Fruit fly (Drosophila melanogaster) whole organism, embryonic: ENCODE data around the gene barc.

Experiments used
- Ada2b ChIP-seq: fragments of 200-800 bp; sonication (Bioruptor generic); IDR thresholded peaks from 2 replicates; pipeline ENCODE4 v1.3.6; 2022; ENCODE audit warnings: missing biosample characterization, missing genetic modification characterization
- Bgb ChIP-seq: fragments of 200-800 bp; sonication (Bioruptor generic); IDR thresholded peaks from 2 replicates; pipeline ENCODE4 v1.3.6; 2022; ENCODE audit warnings: missing biosample characterization, missing genetic modification characterization; ENCODE audit not compliant: partially characterized antibody
- CG10543 ChIP-seq: fragments of 200-800 bp; sonication (Bioruptor generic); optimal IDR thresholded peaks from 3 replicates; lab custom pipeline; 2017; ENCODE audit warnings: missing biosample characterization, mild to moderate bottlenecking, missing genetic modification characterization, moderate library complexity
- CG10565 ChIP-seq: fragments of 200-800 bp; sonication (Bioruptor generic); optimal IDR thresholded peaks from 3 replicates; lab custom pipeline; 2016; ENCODE audit warnings: missing biosample characterization, mild to moderate bottlenecking, missing genetic modification characterization
- CG11093 ChIP-seq: fragments of 200-800 bp; sonication (Bioruptor generic); IDR thresholded peaks from 3 replicates; pipeline ENCODE4 v1.3.6; 2022; ENCODE audit warnings: missing biosample characterization, missing genetic modification characterization
- CG11398 ChIP-seq: fragments of 200-800 bp; sonication (Bioruptor generic); optimal IDR thresholded peaks from 2 replicates; lab custom pipeline; 2016; ENCODE audit warnings: missing biosample characterization, missing genetic modification characterization
- CG13296 ChIP-seq: fragments of 200-800 bp; sonication (Bioruptor generic); optimal IDR thresholded peaks from 3 replicates; lab custom pipeline; 2018; ENCODE audit warnings: missing biosample characterization, mild to moderate bottlenecking, missing genetic modification characterization
- CG14860 ChIP-seq: fragments of 200-800 bp; sonication (Bioruptor generic); IDR thresholded peaks from 3 replicates; pipeline ENCODE4 v1.3.6; 2022; ENCODE audit warnings: missing biosample characterization, missing genetic modification characterization; ENCODE audit not compliant: partially characterized antibody
- CG15269 ChIP-seq: fragments of 200-800 bp; sonication (Bioruptor generic); optimal IDR thresholded peaks from 2 replicates; lab custom pipeline; 2018; ENCODE audit warnings: missing biosample characterization, mild to moderate bottlenecking, missing genetic modification characterization, moderate library complexity
- CG1603 ChIP-seq: fragments of 200-800 bp; sonication (Bioruptor generic); optimal IDR thresholded peaks from 2 replicates; lab custom pipeline; 2019; ENCODE audit warnings: missing biosample characterization, mild to moderate bottlenecking, missing genetic modification characterization, moderate library complexity
- CG18262 ChIP-seq: fragments of 200-800 bp; optimal IDR thresholded peaks from 3 replicates; lab custom pipeline; 2019; ENCODE audit warnings: missing biosample characterization, mild to moderate bottlenecking, missing genetic modification characterization, moderate library complexity
- CG18599 ChIP-seq: fragments of 200-800 bp; sonication (Bioruptor generic); optimal IDR thresholded peaks from 3 replicates; lab custom pipeline; 2017; ENCODE audit warnings: missing biosample characterization, missing genetic modification characterization, mild to moderate bottlenecking, moderate library complexity, missing genetic modification reagents
- CG2199 ChIP-seq: fragments of 200-800 bp; sonication (Bioruptor generic); IDR thresholded peaks from 3 replicates; pipeline ENCODE4 v1.3.6; 2022; ENCODE audit warnings: missing biosample characterization, missing genetic modification characterization
- CG2678 ChIP-seq: fragments of 200-800 bp; sonication (Bioruptor generic); optimal IDR thresholded peaks from 3 replicates; lab custom pipeline; 2019; ENCODE audit warnings: missing biosample characterization, mild to moderate bottlenecking, missing genetic modification characterization, moderate library complexity
- CG30403 ChIP-seq: fragments of 200-800 bp; sonication (Bioruptor generic); optimal IDR thresholded peaks from 3 replicates; lab custom pipeline; 2016; ENCODE audit warnings: missing biosample characterization, missing genetic modification characterization
- CG31224 ChIP-seq: fragments of 200-800 bp; sonication (Bioruptor generic); IDR thresholded peaks from 2 replicates; pipeline ENCODE4 v1.3.6; 2022; ENCODE audit warnings: missing biosample characterization, missing genetic modification characterization
- CG31441 ChIP-seq: fragments of 200-800 bp; sonication (Bioruptor generic); IDR thresholded peaks from 2 replicates; pipeline ENCODE4 v1.3.6; 2022; ENCODE audit warnings: missing biosample characterization, missing genetic modification characterization
- CG3281 ChIP-seq: fragments of 200-800 bp; sonication (Bioruptor generic); optimal IDR thresholded peaks from 3 replicates; lab custom pipeline; 2017; ENCODE audit warnings: missing biosample characterization, mild to moderate bottlenecking, missing genetic modification characterization
- CG42726 ChIP-seq: fragments of 200-800 bp; sonication (Bioruptor generic); IDR thresholded peaks from 2 replicates; pipeline ENCODE4 v1.3.6; 2022; ENCODE audit warnings: missing biosample characterization, missing genetic modification characterization; ENCODE audit not compliant: partially characterized antibody
- CG7271 ChIP-seq: fragments of 200-800 bp; sonication (Bioruptor generic); optimal IDR thresholded peaks from 2 replicates; lab custom pipeline; 2018; ENCODE audit warnings: missing biosample characterization, mild to moderate bottlenecking, missing genetic modification characterization, moderate library complexity
- CG8478 ChIP-seq: fragments of >200 bp; optimal IDR thresholded peaks from 2 replicates; lab custom pipeline; 2018
- CG8765 ChIP-seq: fragments of 200-800 bp; sonication (Bioruptor generic); IDR thresholded peaks from 2 replicates; pipeline ENCODE4 v1.3.6; 2022; ENCODE audit warnings: missing biosample characterization, missing genetic modification characterization
- Elba2 ChIP-seq: fragments of 200-800 bp; sonication (Bioruptor generic); optimal IDR thresholded peaks from 3 replicates; lab custom pipeline; 2016; ENCODE audit warnings: missing biosample characterization, missing genetic modification characterization
- Fer3 ChIP-seq: fragments of 200-800 bp; sonication (Bioruptor generic); optimal IDR thresholded peaks from 2 replicates; lab custom pipeline; 2018; ENCODE audit warnings: missing biosample characterization, mild to moderate bottlenecking, missing genetic modification characterization, moderate library complexity
- GATAe ChIP-seq: fragments of 200-800 bp; sonication (Bioruptor generic); conservative IDR thresholded peaks from 2 replicates; pipeline ENCODE4 v1.3.6; 2022; ENCODE audit warnings: missing biosample characterization, missing genetic modification characterization
- HLH4C ChIP-seq: fragments of 200-800 bp; sonication (Bioruptor generic); IDR thresholded peaks from 3 replicates; pipeline ENCODE4 v1.3.6; 2022; ENCODE audit warnings: missing biosample characterization, missing genetic modification characterization; ENCODE audit not compliant: partially characterized antibody
- HmgD ChIP-seq: fragments of 200-800 bp; sonication (Bioruptor generic); optimal IDR thresholded peaks from 3 replicates; lab custom pipeline; 2016; ENCODE audit warnings: missing biosample characterization, missing genetic modification characterization
- PHDP ChIP-seq: fragments of 200-800 bp; sonication (Bioruptor generic); optimal IDR thresholded peaks from 3 replicates; lab custom pipeline; 2018; ENCODE audit warnings: missing biosample characterization, mild to moderate bottlenecking, missing genetic modification characterization, moderate library complexity
- Pdp1 ChIP-seq, 2 experiments: fragments of 200-800 bp; sonication (Bioruptor generic); optimal IDR thresholded peaks; 3 replicates each; lab custom pipeline; 2016; ENCODE audit warnings: missing biosample characterization in 2 of 2, missing genetic modification characterization in 2 of 2, mild to moderate bottlenecking in 1 of 2, moderate library complexity in 1 of 2
- Ravus ChIP-seq: fragments of 200-800 bp; sonication (Bioruptor generic); IDR thresholded peaks from 2 replicates; pipeline ENCODE4 v1.3.6; 2022; ENCODE audit warnings: missing biosample characterization, missing genetic modification characterization
- Sin3A ChIP-seq: fragments of >200 bp; optimal IDR thresholded peaks from 2 replicates; lab custom pipeline; 2018
- Six4 ChIP-seq: fragments of 200-800 bp; sonication (Bioruptor generic); optimal IDR thresholded peaks from 2 replicates; lab custom pipeline; 2016; ENCODE audit warnings: missing biosample characterization, missing genetic modification characterization
- amos ChIP-seq: fragments of 200-800 bp; sonication (Bioruptor generic); IDR thresholded peaks from 2 replicates; pipeline ENCODE4 v1.3.6; 2022; ENCODE audit warnings: missing biosample characterization, missing genetic modification characterization; ENCODE audit not compliant: partially characterized antibody
- chinmo ChIP-seq: fragments of 200-800 bp; sonication (Bioruptor generic); IDR thresholded peaks from 4 replicates; pipeline ENCODE4 v1.3.6; 2022; ENCODE audit warnings: missing biosample characterization, missing genetic modification characterization; ENCODE audit not compliant: partially characterized antibody
- corto ChIP-seq: fragments of 200-800 bp; sonication (Bioruptor generic); optimal IDR thresholded peaks from 2 replicates; lab custom pipeline; 2016; ENCODE audit warnings: missing biosample characterization, mild to moderate bottlenecking, missing genetic modification characterization, moderate library complexity
- dmrt99B ChIP-seq: fragments of 200-800 bp; sonication (Bioruptor generic); optimal IDR thresholded peaks from 2 replicates; lab custom pipeline; 2018; ENCODE audit warnings: missing biosample characterization, mild to moderate bottlenecking, missing genetic modification characterization, moderate library complexity
- fd96Cb ChIP-seq: fragments of 200-800 bp; sonication (Bioruptor generic); optimal IDR thresholded peaks from 2 replicates; lab custom pipeline; 2018; ENCODE audit warnings: missing biosample characterization, mild to moderate bottlenecking, missing genetic modification characterization, moderate library complexity
- grau ChIP-seq: fragments of 200-800 bp; optimal IDR thresholded peaks from 3 replicates; lab custom pipeline; 2019; ENCODE audit warnings: missing biosample characterization, mild to moderate bottlenecking, missing genetic modification characterization, moderate library complexity
- grn ChIP-seq: fragments of 200-800 bp; sonication (Bioruptor generic); optimal IDR thresholded peaks from 3 replicates; lab custom pipeline; 2017; ENCODE audit warnings: missing biosample characterization, missing genetic modification characterization
- gsb ChIP-seq: fragments of 200-800 bp; sonication (Bioruptor generic); IDR thresholded peaks from 2 replicates; pipeline ENCODE4 v1.3.6; 2022; ENCODE audit warnings: missing biosample characterization, missing genetic modification characterization
- her ChIP-seq: fragments of 200-800 bp; sonication (Bioruptor generic); optimal IDR thresholded peaks from 2 replicates; lab custom pipeline; 2016; ENCODE audit warnings: missing biosample characterization, missing genetic modification characterization
- insv ChIP-seq, 2 experiments: fragments of 200-800 bp; sonication (Bioruptor generic); optimal IDR thresholded peaks; 3 replicates each; lab custom pipeline; 2016 to 2018; ENCODE audit warnings: missing biosample characterization in 2 of 2, missing genetic modification characterization in 2 of 2
- inv ChIP-seq: fragments of 200-800 bp; sonication (Bioruptor generic); IDR thresholded peaks from 2 replicates; pipeline ENCODE4 v1.3.6; 2022; ENCODE audit warnings: missing biosample characterization, missing genetic modification characterization; ENCODE audit not compliant: partially characterized antibody
- jigr1 ChIP-seq: fragments of 200-800 bp; sonication (Bioruptor generic); IDR thresholded peaks from 3 replicates; pipeline ENCODE4 v1.3.6; 2022; ENCODE audit warnings: missing biosample characterization, missing genetic modification characterization
- jumu ChIP-seq: fragments of 200-800 bp; sonication (Bioruptor generic); optimal IDR thresholded peaks from 3 replicates; lab custom pipeline; 2016; ENCODE audit warnings: missing biosample characterization, missing genetic modification characterization
- mld ChIP-seq: fragments of 200-800 bp; sonication (Bioruptor generic); IDR thresholded peaks from 3 replicates; pipeline ENCODE4 v1.3.6; 2022; ENCODE audit warnings: missing biosample characterization, missing genetic modification characterization; ENCODE audit not compliant: partially characterized antibody
- peb ChIP-seq: fragments of 200-800 bp; sonication (Bioruptor generic); IDR thresholded peaks from 2 replicates; pipeline ENCODE4 v1.3.6; 2022; ENCODE audit warnings: missing biosample characterization, missing genetic modification characterization
- repo ChIP-seq: fragments of 200-800 bp; sonication (Bioruptor generic); optimal IDR thresholded peaks from 2 replicates; lab custom pipeline; 2016; ENCODE audit warnings: missing biosample characterization, missing genetic modification characterization
- sna ChIP-seq: fragments of 200-800 bp; sonication (Bioruptor generic); IDR thresholded peaks from 2 replicates; pipeline ENCODE4 v1.3.6; 2022; ENCODE audit warnings: missing biosample characterization, missing genetic modification characterization; ENCODE audit not compliant: partially characterized antibody
- ssp ChIP-seq: fragments of 200-800 bp; sonication (Bioruptor generic); IDR thresholded peaks from 2 replicates; pipeline ENCODE4 v1.3.6; 2022; ENCODE audit warnings: missing biosample characterization, missing genetic modification characterization
- unpg ChIP-seq: fragments of 200-800 bp; sonication (Bioruptor generic); optimal IDR thresholded peaks from 3 replicates; lab custom pipeline; 2018; ENCODE audit warnings: missing biosample characterization, mild to moderate bottlenecking, missing genetic modification characterization, moderate library complexity

barc gene

dm6 chr3L:21479636-21480035 lies 46.7 kb upstream of the barc start (continued):
- TF ChIP-seq CG2678 (no peak), sna (no peak), CG2199 (peak; percentile 46; the same call in 1 of the 3 replicates), CG31441 (GFP tag; lab: Robert Waterston, UW) (peak; percentile 32; the same call in 1 of the 2 replicates), CG14860 (GFP tag; lab: Robert Waterston, UW) (no peak), Ada2b (GFP tag; lab: Robert Waterston, UW) (no peak), fd96Cb (tag; lab: Kevin White, UChicago) (no peak), CG30403 (GFP tag; lab: Kevin White, UChicago) (no peak), CG18599 (GFP tag; lab: Kevin White, UChicago) (no peak), chinmo (peak; percentile 83; the same call in 2 of the 4 replicates), inv (GFP tag; lab: Robert Waterston, UW) (no peak), her (GFP tag; lab: Kevin White, UChicago) (peak; percentile 75), CG8478 (peak; percentile 91), mld (GFP tag; lab: Robert Waterston, UW) (no peak), CG15269 (tag; lab: Kevin White, UChicago) (no peak), CG13296 (GFP tag; lab: Kevin White, UChicago) (no peak), grau (tag; lab: Kevin White, UChicago) (no peak), CG3281 (no peak), Sin3A (lab: Kevin White, UChicago) (no peak), corto (no peak), CG8765 (GFP tag; lab: Robert Waterston, UW) (no peak), CG7271 (tag; lab: Kevin White, UChicago) (peak; percentile 35), unpg (GFP tag; lab: Kevin White, UChicago) (peak; percentile 31), HLH4C (GFP tag; lab: Robert Waterston, UW) (no peak), CG1603 (tag; lab: Kevin White, UChicago) (peak; percentile 63), gsb (GFP tag; lab: Robert Waterston, UW) (no peak), CG31224 (no peak), grn (GFP tag; lab: Kevin White, UChicago) (peak; percentile 13), CG10543 (GFP tag; lab: Kevin White, UChicago) (no peak), GATAe (GFP tag; lab: Robert Waterston, UW) (no peak), Bgb (GFP tag; lab: Robert Waterston, UW) (no peak), HmgD (no peak), jigr1 (no peak), amos (GFP tag; lab: Robert Waterston, UW) (no peak), repo (GFP tag; lab: Kevin White, UChicago) (no peak), PHDP (tag; lab: Kevin White, UChicago) (no peak), Fer3 (tag; lab: Kevin White, UChicago) (no peak), Elba2 (GFP tag; lab: Kevin White, UChicago) (no peak), CG10565 (GFP tag; lab: Kevin White, UChicago) (no peak), peb (peak; percentile 16; the same call in 1 of the 2 replicates), insv (GFP tag; optimal IDR thresholded peaks at IDR 0.05; lab: Kevin White, UChicago) (no peak), dmrt99B (tag; lab: Kevin White, UChicago) (peak; percentile 51), CG11398 (GFP tag; lab: Kevin White, UChicago) (peak; percentile 5), Six4 (GFP tag; lab: Kevin White, UChicago) (no peak), Ravus (GFP tag; lab: Robert Waterston, UW) (no peak), jumu (no peak), ssp (GFP tag; lab: Robert Waterston, UW) (no peak), Pdp1 (GFP tag; optimal IDR thresholded peaks at IDR 0.05; lab: Kevin White, UChicago) (peak in 1 of 2 experiments; percentile 8), CG18262 (tag; lab: Kevin White, UChicago) (peak; percentile 19), CG42726 (GFP tag; lab: Robert Waterston, UW) (0 out of 2 replicates have a peak, but pooled peaks have one; percentile 6), CG11093 (GFP tag; lab: Robert Waterston, UW) (no peak)
